Worm (Caenorhabditis elegans) whole organism, late embryonic: ENCODE results near the gene fipr-15.

Source experiments
- F13H6.1 ChIP-seq: sonication (generic microtip); optimal IDR thresholded peaks from 2 replicates; lab custom pipeline; 2016; ENCODE audit warnings: missing genetic modification characterization, missing compliant biosample characterization
- K02D7.2 ChIP-seq: sonication (generic microtip); optimal IDR thresholded peaks from 2 replicates; lab custom pipeline; 2017; ENCODE audit warnings: mild to moderate bottlenecking, missing genetic modification characterization, missing compliant biosample characterization
- T23F11.4 ChIP-seq: fragments of 200-800 bp; sonication (Bioruptor generic); optimal IDR thresholded peaks from 2 replicates; lab custom pipeline; 2018; ENCODE audit warnings: mild to moderate bottlenecking, missing genetic modification characterization, missing compliant biosample characterization
- ahr-1 ChIP-seq: sonication (generic microtip); optimal IDR thresholded peaks from 2 replicates; lab custom pipeline; 2016; ENCODE audit warnings: missing genetic modification characterization, missing compliant biosample characterization
- ceh-18 ChIP-seq: sonication (generic microtip); optimal IDR thresholded peaks from 2 replicates; lab custom pipeline; 2016; ENCODE audit warnings: missing genetic modification characterization, missing compliant biosample characterization
- ceh-19 ChIP-seq: fragments of 200-800 bp; sonication (Bioruptor generic); optimal IDR thresholded peaks from 2 replicates; lab custom pipeline; 2018; ENCODE audit warnings: mild to moderate bottlenecking, missing genetic modification characterization, missing compliant biosample characterization
- ceh-22 ChIP-seq: sonication (generic microtip); optimal IDR thresholded peaks from 2 replicates; lab custom pipeline; 2017; ENCODE audit warnings: missing biosample characterization, missing genetic modification characterization
- ceh-30 ChIP-seq: fragments of 150-350 bp; optimal IDR thresholded peaks from 2 replicates; lab custom pipeline; 2014; ENCODE audit warnings: missing biosample characterization, missing genetic modification characterization
- ceh-31 ChIP-seq: sonication (generic microtip); optimal IDR thresholded peaks from 2 replicates; lab custom pipeline; 2016; ENCODE audit warnings: missing genetic modification characterization, missing compliant biosample characterization
- ceh-45 ChIP-seq: fragments of 200-800 bp; sonication (Bioruptor generic); IDR thresholded peaks from 2 replicates; pipeline ENCODE4 v1.3.6; 2022; ENCODE audit warnings: missing genetic modification reagents, missing genetic modification characterization, missing compliant biosample characterization
- ceh-9 ChIP-seq: sonication (generic microtip); optimal IDR thresholded peaks from 2 replicates; lab custom pipeline; 2016; ENCODE audit warnings: mild to moderate bottlenecking, missing genetic modification characterization, inconsistent platforms, missing compliant biosample characterization
- che-1 ChIP-seq: sonication (generic microtip); optimal IDR thresholded peaks from 2 replicates; lab custom pipeline; 2016; ENCODE audit warnings: mild to moderate bottlenecking, missing genetic modification characterization, missing compliant biosample characterization
- dmd-4 ChIP-seq: sonication (generic microtip); optimal IDR thresholded peaks from 2 replicates; lab custom pipeline; 2016; ENCODE audit warnings: borderline replicate concordance, missing genetic modification characterization, missing compliant biosample characterization
- dve-1 ChIP-seq: sonication (generic microtip); optimal IDR thresholded peaks from 2 replicates; lab custom pipeline; 2017; ENCODE audit warnings: antibody characterized with exemption, mild to moderate bottlenecking, missing genetic modification characterization, missing compliant biosample characterization
- elt-4 ChIP-seq: sonication (generic microtip); optimal IDR thresholded peaks from 2 replicates; lab custom pipeline; 2016; ENCODE audit warnings: missing genetic modification characterization, missing compliant biosample characterization
- ets-4 ChIP-seq: sonication (generic microtip); optimal IDR thresholded peaks from 2 replicates; lab custom pipeline; 2016; ENCODE audit warnings: missing genetic modification characterization, missing compliant biosample characterization
- fkh-10 ChIP-seq: fragments of 150-350 bp; optimal IDR thresholded peaks from 2 replicates; lab custom pipeline; 2014; ENCODE audit warnings: missing biosample characterization, missing genetic modification reagents, missing genetic modification characterization
- fkh-6 ChIP-seq: sonication (generic microtip); optimal IDR thresholded peaks from 2 replicates; lab custom pipeline; 2016; ENCODE audit warnings: missing genetic modification characterization, missing compliant biosample characterization
- gmeb-2 ChIP-seq: sonication (generic microtip); optimal IDR thresholded peaks from 2 replicates; lab custom pipeline; 2016; ENCODE audit warnings: missing genetic modification characterization, inconsistent platforms, missing compliant biosample characterization
- hlh-13 ChIP-seq: fragments of 200-800 bp; sonication (Bioruptor generic); optimal IDR thresholded peaks from 2 replicates; lab custom pipeline; 2018; ENCODE audit warnings: mild to moderate bottlenecking, missing genetic modification characterization, missing compliant biosample characterization
- hlh-15 ChIP-seq: sonication (generic microtip); optimal IDR thresholded peaks from 2 replicates; lab custom pipeline; 2016; ENCODE audit warnings: missing genetic modification characterization, missing compliant biosample characterization
- hlh-6 ChIP-seq: sonication (generic microtip); optimal IDR thresholded peaks from 2 replicates; lab custom pipeline; 2016; ENCODE audit warnings: missing genotype, missing genetic modification characterization, missing compliant biosample characterization
- hlh-8 ChIP-seq: sonication (generic microtip); optimal IDR thresholded peaks from 2 replicates; lab custom pipeline; 2016; ENCODE audit warnings: missing genotype, missing genetic modification characterization, missing compliant biosample characterization
- madf-2 ChIP-seq: sonication (generic microtip); optimal IDR thresholded peaks from 2 replicates; lab custom pipeline; 2017; ENCODE audit warnings: missing genetic modification characterization, missing compliant biosample characterization
- nhr-232 ChIP-seq: sonication (generic microtip); optimal IDR thresholded peaks from 2 replicates; lab custom pipeline; 2016; ENCODE audit warnings: missing genetic modification characterization, missing compliant biosample characterization
- npax-4 ChIP-seq: sonication (generic microtip); optimal IDR thresholded peaks from 2 replicates; lab custom pipeline; 2016; ENCODE audit warnings: missing genetic modification characterization, missing compliant biosample characterization
- odd-2 ChIP-seq: sonication (generic microtip); optimal IDR thresholded peaks from 2 replicates; lab custom pipeline; 2017; ENCODE audit warnings: antibody characterized with exemption, mild to moderate bottlenecking, missing genetic modification characterization, missing compliant biosample characterization
- pha-4 ChIP-seq: fragments of 150-350 bp; optimal IDR thresholded peaks from 2 replicates; lab custom pipeline; 2018; ENCODE audit warnings: missing biosample characterization, missing genetic modification reagents, missing genetic modification characterization
- pqm-1 ChIP-seq: sonication (generic microtip); optimal IDR thresholded peaks from 2 replicates; lab custom pipeline; 2016; ENCODE audit warnings: missing genetic modification characterization, missing compliant biosample characterization
- pros-1 ChIP-seq: fragments of 150-350 bp; optimal IDR thresholded peaks from 2 replicates; lab custom pipeline; 2014; ENCODE audit warnings: missing biosample characterization, missing genetic modification reagents, missing genetic modification characterization
- sdc-2 ChIP-seq: sonication (generic microtip); optimal IDR thresholded peaks from 2 replicates; lab custom pipeline; 2016; ENCODE audit warnings: missing genotype, missing genetic modification characterization, missing compliant biosample characterization
- syd-9 ChIP-seq: sonication (generic microtip); optimal IDR thresholded peaks from 2 replicates; lab custom pipeline; 2016; ENCODE audit warnings: mild to moderate bottlenecking, missing genetic modification characterization, moderate library complexity, missing compliant biosample characterization
- tbx-7 ChIP-seq: sonication (generic microtip); optimal IDR thresholded peaks from 2 replicates; lab custom pipeline; 2016; ENCODE audit warnings: missing genotype, missing genetic modification characterization, missing compliant biosample characterization
- ttx-3 ChIP-seq: sonication (generic microtip); optimal IDR thresholded peaks from 2 replicates; lab custom pipeline; 2016; ENCODE audit warnings: missing genetic modification reagents, missing genetic modification characterization, missing compliant biosample characterization
- unc-42 ChIP-seq: sonication (generic microtip); optimal IDR thresholded peaks from 2 replicates; lab custom pipeline; 2016; ENCODE audit warnings: missing genotype, missing genetic modification characterization, missing compliant biosample characterization
- unc-86 ChIP-seq: sonication (generic microtip); optimal IDR thresholded peaks from 2 replicates; lab custom pipeline; 2016; ENCODE audit warnings: missing genetic modification characterization, missing compliant biosample characterization

fipr-15 gene

DNA sequence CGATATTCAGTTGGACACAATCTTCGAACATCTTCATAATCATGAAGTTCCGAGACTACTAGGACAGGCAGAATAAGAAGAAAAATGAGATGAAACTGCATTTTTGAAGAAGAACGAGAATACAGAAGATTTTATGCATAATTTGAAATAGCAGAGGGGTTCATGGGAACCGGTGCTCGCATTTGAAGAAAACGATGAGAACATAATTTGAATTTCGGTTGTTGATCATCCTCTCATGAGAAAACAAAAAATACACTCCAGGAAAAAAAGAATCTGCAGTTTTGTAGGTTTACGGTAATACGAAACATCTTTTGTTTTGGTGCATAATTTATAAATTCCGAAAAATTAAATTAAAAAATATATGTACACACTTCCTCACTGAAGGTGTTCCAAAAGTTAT is 5.6 kb downstream of the fipr-15 start, which contains the start of gene srlf-11:
TSS of gene srlf-11 (minus strand) at position 101 of the 400 bp plus-strand sequence.
- TF ChIP-seq sdc-2 (tag; lab: Kevin White, UChicago) (no peak), ceh-31 (no peak), ceh-45 (GFP tag; lab: Robert Waterston, UW) (no peak), gmeb-2 (tag; lab: Kevin White, UChicago) (no peak), ahr-1 (tag; lab: Kevin White, UChicago) (no peak), hlh-13 (no peak), odd-2 (no peak), ceh-9 (no peak), hlh-8 (no peak), ceh-19 (no peak)

- no peak for TF ChIP-seq elt-4 (tag; lab: Kevin White, UChicago)
- TF ChIP-seq hlh-6 (tag; lab: Kevin White, UChicago), result no peak
- TF ChIP-seq tbx-7 (tag; lab: Kevin White, UChicago), result no peak
- no peak for TF ChIP-seq ceh-22 (tag; lab: Kevin White, UChicago)
- no peak for TF ChIP-seq npax-4 (tag; lab: Kevin White, UChicago)
- no peak for TF ChIP-seq che-1 (tag; lab: Kevin White, UChicago)
- TF ChIP-seq pha-4 (tag; lab: Kevin White, UChicago), result no peak
- TF ChIP-seq pros-1 (tag; lab: Kevin White, UChicago), result no peak
- no peak for TF ChIP-seq fkh-6 (tag; lab: Kevin White, UChicago)
- no peak for TF ChIP-seq K02D7.2 (tag; lab: Kevin White, UChicago)
- TF ChIP-seq unc-86 (tag; lab: Kevin White, UChicago), result no peak
- TF ChIP-seq hlh-15 (tag; lab: Kevin White, UChicago), result no peak
- no peak for TF ChIP-seq unc-42
- TF ChIP-seq ceh-18, result no peak
- TF ChIP-seq ceh-9, result no peak
These were observed 6.9 kb downstream of the fipr-15 start, which contains the start of gene F13E9.16 for ce11 chrIV:10887285-10887684. Gene F13E9.16 (minus strand): TSS chrIV:10887385.

DNA sequence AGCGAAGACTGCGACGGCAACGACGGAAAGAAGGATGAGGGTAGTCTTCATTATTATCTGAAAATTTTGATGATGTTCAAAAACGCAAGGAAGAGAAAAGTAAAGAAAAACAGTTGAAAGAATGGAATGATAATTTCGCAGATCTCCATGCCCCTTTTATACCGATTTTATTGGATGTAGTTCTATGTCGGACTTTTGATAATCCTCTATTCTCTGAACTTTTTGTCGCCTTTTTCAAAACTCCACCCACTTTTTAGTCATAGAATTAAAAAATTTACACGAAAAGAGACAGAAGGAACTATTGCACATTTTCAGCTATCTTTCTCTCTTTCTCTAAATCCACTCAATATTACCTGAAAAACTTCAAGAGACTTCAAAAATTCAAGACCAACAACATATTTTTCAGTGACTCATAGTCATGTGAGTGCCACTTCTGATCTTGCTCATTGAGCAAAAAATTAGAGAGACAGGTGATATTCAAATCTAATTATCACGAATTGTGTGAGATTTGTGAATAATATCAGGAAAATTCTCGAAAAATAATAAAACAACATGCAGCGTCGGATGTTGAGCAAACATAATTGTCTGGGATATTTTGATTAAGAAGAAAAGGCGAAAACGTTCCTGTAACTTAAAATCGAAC is 9.6 kb downstream of the fipr-15 start, which contains the start of gene F13E9.15:
TSS of gene F13E9.15 (minus strand) at position 51 of the 643 bp plus-strand sequence.
- TF ChIP-seq madf-2 (tag; lab: Kevin White, UChicago), result no peak
- no peak for TF ChIP-seq F13H6.1
- no peak for TF ChIP-seq hlh-6 (tag; lab: Kevin White, UChicago)
- TF ChIP-seq syd-9 (tag; lab: Kevin White, UChicago), result no peak
- no peak for TF ChIP-seq ceh-18
- no peak for TF ChIP-seq dmd-4
- TF ChIP-seq pqm-1 (tag; lab: Kevin White, UChicago), result no peak
- TF ChIP-seq dve-1, result no peak
- no peak for TF ChIP-seq ets-4
- no peak for TF ChIP-seq gmeb-2 (tag; lab: Kevin White, UChicago)
- no peak for TF ChIP-seq tbx-7 (tag; lab: Kevin White, UChicago)
- no peak for TF ChIP-seq sdc-2 (tag; lab: Kevin White, UChicago)
- TF ChIP-seq ahr-1 (tag; lab: Kevin White, UChicago), result no peak
- TF ChIP-seq K02D7.2 (tag; lab: Kevin White, UChicago), result no peak
- no peak for TF ChIP-seq ttx-3
- no peak for TF ChIP-seq ceh-30 (tag; lab: Kevin White, UChicago)
- no peak for TF ChIP-seq nhr-232 (tag; lab: Kevin White, UChicago)
- TF ChIP-seq fkh-10 (GFP tag; lab: Kevin White, UChicago), result no peak
- no peak for TF ChIP-seq T23F11.4
- TF ChIP-seq ceh-9, result no peak

DNA sequence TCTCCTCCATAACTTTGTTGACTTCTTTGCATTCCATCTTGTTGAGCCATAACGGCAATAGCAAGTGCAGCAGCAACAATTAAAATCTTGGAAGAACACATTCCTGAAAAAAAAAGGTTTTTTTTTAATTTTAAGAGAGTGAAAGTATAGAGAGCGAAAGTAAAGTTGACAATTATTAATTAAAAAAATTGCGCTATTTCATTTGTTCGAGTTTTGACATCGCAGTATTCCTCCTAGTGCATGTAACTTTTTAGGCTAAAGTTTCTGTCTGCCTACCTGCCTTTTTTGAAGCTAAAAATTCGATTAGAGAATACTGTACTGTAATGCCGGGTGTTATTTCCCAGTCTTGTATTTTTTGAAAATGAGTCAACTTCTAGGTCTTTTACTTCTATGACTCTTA is 11.6 kb downstream of the fipr-15 start, which contains the start of gene srlf-12:
TSS of gene srlf-12 (minus strand) at position 101 of the 400 bp plus-strand sequence.
- TF ChIP-seq madf-2 (tag; lab: Kevin White, UChicago) (no peak), hlh-8 (no peak)
